Worm (Caenorhabditis elegans): ENCODE results near the gene col-151.

ce11 chrV:10387412-10387811, 7.6 kb downstream of the col-151 start:
- no peak for TF ChIP-seq him-1 (tag; optimal IDR thresholded peaks at IDR 0.05)
- TF ChIP-seq dao-5 (tag; optimal IDR thresholded peaks at IDR 0.05): no peak
